In genomic region chrV:8462074-8462473, ce11 we compare ENCODE assay signal across 1 worm cellular context.
A peak's percentile ranks its signal among the peaks of the same experiment; 100 is the strongest.
TF ChIP-seq lines count a peak whose summit lies in the region.

TSS of gene dnj-22 (minus strand) at chrV:8462120.
TSS of gene natc-1 (plus strand) at chrV:8462359.

TF ChIP-seq in whole organism, L1 larva, 84 proteins besides CTCF, POLR2A, EP300 and RAD21 (continued from another document):
- peak; percentile 45 for TF ChIP-seq lir-3 (tag; optimal IDR thresholded peaks at IDR 0.05; lab: Kevin White, UChicago; ENCODE audit: poor library complexity)
- TF ChIP-seq nhr-84 (tag; optimal IDR thresholded peaks at IDR 0.05; lab: Kevin White, UChicago): no peak
- TF ChIP-seq sup-37 (GFP tag; optimal IDR thresholded peaks at IDR 0.05; lab: Kevin White, UChicago): peak; percentile 11
- TF ChIP-seq fkh-10 (GFP tag; optimal IDR thresholded peaks at IDR 0.05; lab: Kevin White, UChicago): peak; percentile 54
- TF ChIP-seq nhr-47 (tag; optimal IDR thresholded peaks at IDR 0.05; lab: Kevin White, UChicago): peak; percentile 88
- no peak for TF ChIP-seq pax-3 (tag; optimal IDR thresholded peaks at IDR 0.05; lab: Kevin White, UChicago)
- no peak for TF ChIP-seq ets-5 (GFP tag; IDR thresholded peaks at IDR 0.05; lab: Robert Waterston, UW)
- TF ChIP-seq nhr-77 (tag; optimal IDR thresholded peaks at IDR 0.05; lab: Kevin White, UChicago): peak; percentile 72
- TF ChIP-seq nhr-76 (tag; optimal IDR thresholded peaks at IDR 0.05; lab: Kevin White, UChicago): no peak
- TF ChIP-seq nhr-11 (tag; optimal IDR thresholded peaks at IDR 0.05; lab: Kevin White, UChicago): peak; percentile 46
- TF ChIP-seq skn-1 (tag; optimal IDR thresholded peaks at IDR 0.05; lab: Kevin White, UChicago): peak; percentile 73
- peak; percentile 24 for TF ChIP-seq F16B12.6 (tag; optimal IDR thresholded peaks at IDR 0.05; lab: Kevin White, UChicago)
- peak; percentile 96 for TF ChIP-seq C16A3.4 (tag; optimal IDR thresholded peaks at IDR 0.05; lab: Kevin White, UChicago)
- peak; percentile 74 for TF ChIP-seq dsc-1 (tag; optimal IDR thresholded peaks at IDR 0.05; lab: Kevin White, UChicago)
- TF ChIP-seq swsn-7 (tag; optimal IDR thresholded peaks at IDR 0.05; lab: Kevin White, UChicago): peak; percentile 85
- peak; percentile 46 for TF ChIP-seq zip-4 (GFP tag; optimal IDR thresholded peaks at IDR 0.05; lab: Kevin White, UChicago)
- peak; percentile 57 for TF ChIP-seq sox-4 (tag; optimal IDR thresholded peaks at IDR 0.05; lab: Kevin White, UChicago)
- TF ChIP-seq unc-30 (tag; optimal IDR thresholded peaks at IDR 0.05; lab: Kevin White, UChicago): no peak
- TF ChIP-seq blmp-1 (tag; optimal IDR thresholded peaks at IDR 0.05; lab: Kevin White, UChicago): peak; percentile 81
- TF ChIP-seq ztf-11 (tag; optimal IDR thresholded peaks at IDR 0.05; lab: Kevin White, UChicago): peak in 1 of 2 experiments; percentile 7
- TF ChIP-seq unc-98 (GFP tag; IDR thresholded peaks at IDR 0.05; lab: Robert Waterston, UW): peak; percentile 24; the same call in 1 of the 2 replicates
- peak; percentile 80 for TF ChIP-seq tbx-2 (tag; optimal IDR thresholded peaks at IDR 0.05; lab: Kevin White, UChicago)
- no peak for TF ChIP-seq nhr-237 (tag; optimal IDR thresholded peaks at IDR 0.05; lab: Kevin White, UChicago)
- peak; percentile 74 for TF ChIP-seq unc-86 (tag; optimal IDR thresholded peaks at IDR 0.05; lab: Kevin White, UChicago)
